Fruit fly (Drosophila melanogaster) whole organism, embryonic: ENCODE measurements around the gene CG9961.

Experiments used
- ATbp ChIP-seq: fragments of 200-800 bp; sonication (Bioruptor generic); optimal IDR thresholded peaks from 2 replicates; lab custom pipeline; 2017; ENCODE audit warnings: missing biosample characterization, mild to moderate bottlenecking, missing genetic modification characterization, missing genetic modification reagents
- Ada2b ChIP-seq: fragments of 200-800 bp; sonication (Bioruptor generic); IDR thresholded peaks from 2 replicates; pipeline ENCODE4 v1.3.6; 2022; ENCODE audit warnings: missing biosample characterization, missing genetic modification characterization
- Aef1 ChIP-seq: fragments of 200-800 bp; sonication (Bioruptor generic); IDR thresholded peaks from 3 replicates; pipeline ENCODE4 v1.3.6; 2022; ENCODE audit warnings: missing biosample characterization, missing genetic modification characterization
- Antp ChIP-seq: fragments of 200-800 bp; sonication (Bioruptor generic); optimal IDR thresholded peaks from 3 replicates; lab custom pipeline; 2016; ENCODE audit warnings: missing biosample characterization, missing genetic modification characterization
- Atf-2 ChIP-seq: fragments of 200-800 bp; sonication (Bioruptor generic); optimal IDR thresholded peaks from 2 replicates; lab custom pipeline; 2016; ENCODE audit warnings: missing biosample characterization, missing genetic modification characterization
- CG10654 ChIP-seq: fragments of 200-800 bp; sonication (Bioruptor generic); optimal IDR thresholded peaks from 2 replicates; lab custom pipeline; 2016; ENCODE audit warnings: missing biosample characterization, missing genetic modification characterization
- CG11247 ChIP-seq: fragments of 200-800 bp; sonication (Bioruptor generic); IDR thresholded peaks from 2 replicates; pipeline ENCODE4 v1.3.6; 2022; ENCODE audit warnings: missing biosample characterization, missing genetic modification characterization
- CG14667 ChIP-seq: fragments of 200-800 bp; sonication (Bioruptor generic); IDR thresholded peaks from 2 replicates; pipeline ENCODE4 v1.3.6; 2022; ENCODE audit warnings: missing biosample characterization, missing genetic modification characterization
- CG15269 ChIP-seq: fragments of 200-800 bp; sonication (Bioruptor generic); optimal IDR thresholded peaks from 2 replicates; lab custom pipeline; 2018; ENCODE audit warnings: missing biosample characterization, mild to moderate bottlenecking, missing genetic modification characterization, moderate library complexity
- CG18262 ChIP-seq: fragments of 200-800 bp; optimal IDR thresholded peaks from 3 replicates; lab custom pipeline; 2019; ENCODE audit warnings: missing biosample characterization, mild to moderate bottlenecking, missing genetic modification characterization, moderate library complexity
- CG30020 ChIP-seq: fragments of 200-800 bp; optimal IDR thresholded peaks from 2 replicates; lab custom pipeline; 2019; ENCODE audit warnings: missing biosample characterization, mild to moderate bottlenecking, missing genetic modification characterization, moderate library complexity
- CG31365 ChIP-seq: fragments of 200-800 bp; sonication (Bioruptor generic); optimal IDR thresholded peaks from 2 replicates; lab custom pipeline; 2018; ENCODE audit warnings: missing biosample characterization, mild to moderate bottlenecking, missing genetic modification characterization
- CG3407 ChIP-seq: fragments of 200-800 bp; sonication (Bioruptor generic); optimal IDR thresholded peaks from 2 replicates; lab custom pipeline; 2018; ENCODE audit warnings: missing biosample characterization, mild to moderate bottlenecking, missing genetic modification characterization
- CG42726 ChIP-seq: fragments of 200-800 bp; sonication (Bioruptor generic); IDR thresholded peaks from 2 replicates; pipeline ENCODE4 v1.3.6; 2022; ENCODE audit warnings: missing biosample characterization, missing genetic modification characterization; ENCODE audit not compliant: partially characterized antibody
- CG4360 ChIP-seq: fragments of 200-800 bp; sonication (Bioruptor generic); IDR thresholded peaks from 2 replicates; pipeline ENCODE4 v1.3.6; 2022; ENCODE audit warnings: missing biosample characterization, missing genetic modification characterization
- CG6272 ChIP-seq: fragments of 200-800 bp; sonication (Bioruptor generic); IDR thresholded peaks from 2 replicates; pipeline ENCODE4 v1.3.6; 2022; ENCODE audit warnings: missing biosample characterization, missing genetic modification characterization
- CG6654 ChIP-seq: fragments of 200-800 bp; sonication (Bioruptor generic); optimal IDR thresholded peaks from 2 replicates; lab custom pipeline; 2017; ENCODE audit warnings: missing biosample characterization, mild to moderate bottlenecking, missing genetic modification characterization
- CG8089 ChIP-seq: fragments of 200-800 bp; sonication (Bioruptor generic); optimal IDR thresholded peaks from 3 replicates; lab custom pipeline; 2016; ENCODE audit warnings: missing biosample characterization, missing genetic modification characterization
- CG8478 ChIP-seq: fragments of >200 bp; optimal IDR thresholded peaks from 2 replicates; lab custom pipeline; 2018
- CG9215 ChIP-seq: fragments of 200-800 bp; sonication (Bioruptor generic); IDR thresholded peaks from 2 replicates; pipeline ENCODE4 v1.3.6; 2022; ENCODE audit warnings: missing biosample characterization, missing genetic modification characterization
- CG9727 ChIP-seq: fragments of 200-800 bp; sonication (Bioruptor generic); optimal IDR thresholded peaks from 3 replicates; lab custom pipeline; 2017; ENCODE audit warnings: missing biosample characterization, mild to moderate bottlenecking, missing genetic modification characterization
- D19A ChIP-seq: fragments of 200-800 bp; optimal IDR thresholded peaks from 3 replicates; lab custom pipeline; 2019; ENCODE audit warnings: missing biosample characterization, mild to moderate bottlenecking, missing genetic modification characterization, moderate library complexity
- Dll ChIP-seq: fragments of 200-800 bp; sonication (Bioruptor generic); IDR thresholded peaks from 4 replicates; pipeline ENCODE4 v1.3.6; 2022; ENCODE audit warnings: missing biosample characterization, missing genetic modification characterization; ENCODE audit not compliant: partially characterized antibody
- HLH54F ChIP-seq: fragments of 200-800 bp; sonication (Bioruptor generic); optimal IDR thresholded peaks from 3 replicates; lab custom pipeline; 2016; ENCODE audit warnings: missing biosample characterization, missing genetic modification characterization
- Jarid2 ChIP-seq: fragments of 200-800 bp; sonication (Bioruptor generic); optimal IDR thresholded peaks from 3 replicates; lab custom pipeline; 2017; ENCODE audit warnings: mild to moderate bottlenecking, missing biosample characterization, missing genetic modification reagents, missing genetic modification characterization
- Pdp1 ChIP-seq, 2 experiments: fragments of 200-800 bp; sonication (Bioruptor generic); optimal IDR thresholded peaks; 3 replicates each; lab custom pipeline; 2016; ENCODE audit warnings: missing biosample characterization in 2 of 2, missing genetic modification characterization in 2 of 2, mild to moderate bottlenecking in 1 of 2, moderate library complexity in 1 of 2
- Ptx1 ChIP-seq: fragments of 200-800 bp; sonication (Bioruptor generic); IDR thresholded peaks from 2 replicates; pipeline ENCODE4 v1.3.6; 2022; ENCODE audit warnings: missing biosample characterization, missing genetic modification characterization
- Rfx ChIP-seq: fragments of 200-800 bp; sonication (Bioruptor generic); IDR thresholded peaks from 2 replicates; pipeline ENCODE4 v1.3.6; 2022; ENCODE audit warnings: missing biosample characterization, missing genetic modification characterization
- Ssrp ChIP-seq: fragments of 200-800 bp; sonication (Bioruptor generic); optimal IDR thresholded peaks from 2 replicates; lab custom pipeline; 2018; ENCODE audit warnings: missing biosample characterization, mild to moderate bottlenecking, missing genetic modification characterization, moderate library complexity
- TFAM ChIP-seq: fragments of 200-800 bp; sonication (Bioruptor generic); optimal IDR thresholded peaks from 2 replicates; lab custom pipeline; 2017; ENCODE audit warnings: missing biosample characterization, missing genetic modification characterization, inconsistent platforms
- abd-A ChIP-seq: fragments of 200-800 bp; sonication (Bioruptor generic); optimal IDR thresholded peaks from 3 replicates; lab custom pipeline; 2019; ENCODE audit warnings: missing biosample characterization, mild to moderate bottlenecking, missing genetic modification characterization, moderate library complexity
- bab2 ChIP-seq: fragments of 200-800 bp; sonication (Bioruptor generic); optimal IDR thresholded peaks from 2 replicates; lab custom pipeline; 2016; ENCODE audit warnings: missing biosample characterization, missing genetic modification characterization
- cas ChIP-seq: fragments of 200-800 bp; sonication (Bioruptor generic); IDR thresholded peaks from 2 replicates; pipeline ENCODE4 v1.3.6; 2022; ENCODE audit warnings: missing biosample characterization, missing genetic modification characterization
- chinmo ChIP-seq: fragments of 200-800 bp; sonication (Bioruptor generic); IDR thresholded peaks from 4 replicates; pipeline ENCODE4 v1.3.6; 2022; ENCODE audit warnings: missing biosample characterization, missing genetic modification characterization; ENCODE audit not compliant: partially characterized antibody
- crp ChIP-seq, 2 experiments: fragments of 200-800 bp; sonication (Bioruptor generic); optimal IDR thresholded peaks; 2 replicates in 1 of 2; 3 replicates in 1 of 2; lab custom pipeline; 2017; ENCODE audit warnings: missing biosample characterization in 2 of 2, missing genetic modification characterization in 2 of 2, mild to moderate bottlenecking in 1 of 2, moderate library complexity in 1 of 2
- dysf ChIP-seq: fragments of 200-800 bp; sonication (Bioruptor generic); IDR thresholded peaks from 3 replicates; pipeline ENCODE4 v1.3.6; 2022; ENCODE audit warnings: missing biosample characterization, missing genetic modification characterization
- ems ChIP-seq: fragments of 200-800 bp; sonication (Bioruptor generic); optimal IDR thresholded peaks from 3 replicates; lab custom pipeline; 2016; ENCODE audit warnings: missing biosample characterization, missing genetic modification characterization
- fru ChIP-seq: fragments of >200 bp; optimal IDR thresholded peaks from 2 replicates; lab custom pipeline; 2017
- gce ChIP-seq: fragments of 200-800 bp; sonication (Bioruptor generic); IDR thresholded peaks from 3 replicates; pipeline ENCODE4 v1.3.6; 2022; ENCODE audit warnings: missing biosample characterization, missing genetic modification characterization
- grau ChIP-seq: fragments of 200-800 bp; optimal IDR thresholded peaks from 3 replicates; lab custom pipeline; 2019; ENCODE audit warnings: missing biosample characterization, mild to moderate bottlenecking, missing genetic modification characterization, moderate library complexity
- gt ChIP-seq: fragments of 200-800 bp; sonication (Bioruptor generic); IDR thresholded peaks from 2 replicates; pipeline ENCODE4 v1.3.6; 2022; ENCODE audit warnings: missing biosample characterization, missing genetic modification characterization
- ind ChIP-seq: fragments of 200-800 bp; sonication (Bioruptor generic); optimal IDR thresholded peaks from 3 replicates; lab custom pipeline; 2016; ENCODE audit warnings: missing biosample characterization, missing genetic modification characterization
- pzg ChIP-seq: fragments of 200-800 bp; sonication (Bioruptor generic); optimal IDR thresholded peaks from 3 replicates; lab custom pipeline; 2018; ENCODE audit warnings: missing biosample characterization, mild to moderate bottlenecking, missing genetic modification characterization, moderate library complexity
- shn ChIP-seq: fragments of 200-800 bp; sonication (Bioruptor generic); optimal IDR thresholded peaks from 3 replicates; lab custom pipeline; 2016; ENCODE audit warnings: missing biosample characterization, missing genetic modification characterization
- slbo ChIP-seq: fragments of 200-800 bp; sonication (Bioruptor generic); IDR thresholded peaks from 2 replicates; pipeline ENCODE4 v1.3.6; 2022; ENCODE audit warnings: missing biosample characterization, missing genetic modification characterization
- so ChIP-seq: fragments of 200-800 bp; sonication (Bioruptor generic); IDR thresholded peaks from 3 replicates; pipeline ENCODE4 v1.3.6; 2022; ENCODE audit warnings: missing biosample characterization, missing genetic modification characterization
- sqz ChIP-seq: fragments of 200-800 bp; sonication (Bioruptor generic); optimal IDR thresholded peaks from 3 replicates; lab custom pipeline; 2018; ENCODE audit warnings: missing biosample characterization, mild to moderate bottlenecking, missing genetic modification characterization
- sug ChIP-seq: fragments of 200-800 bp; optimal IDR thresholded peaks from 2 replicates; lab custom pipeline; 2019; ENCODE audit warnings: missing biosample characterization, mild to moderate bottlenecking, missing genetic modification characterization, moderate library complexity
- toy ChIP-seq: fragments of 200-800 bp; sonication (Bioruptor generic); IDR thresholded peaks from 2 replicates; pipeline ENCODE4 v1.3.6; 2022; ENCODE audit warnings: missing biosample characterization, missing genetic modification characterization
- zfh2 ChIP-seq: fragments of 200-800 bp; sonication (Bioruptor generic); optimal IDR thresholded peaks from 2 replicates; lab custom pipeline; 2016; ENCODE audit warnings: missing biosample characterization, missing genetic modification characterization

Gene CG9961

DNA sequence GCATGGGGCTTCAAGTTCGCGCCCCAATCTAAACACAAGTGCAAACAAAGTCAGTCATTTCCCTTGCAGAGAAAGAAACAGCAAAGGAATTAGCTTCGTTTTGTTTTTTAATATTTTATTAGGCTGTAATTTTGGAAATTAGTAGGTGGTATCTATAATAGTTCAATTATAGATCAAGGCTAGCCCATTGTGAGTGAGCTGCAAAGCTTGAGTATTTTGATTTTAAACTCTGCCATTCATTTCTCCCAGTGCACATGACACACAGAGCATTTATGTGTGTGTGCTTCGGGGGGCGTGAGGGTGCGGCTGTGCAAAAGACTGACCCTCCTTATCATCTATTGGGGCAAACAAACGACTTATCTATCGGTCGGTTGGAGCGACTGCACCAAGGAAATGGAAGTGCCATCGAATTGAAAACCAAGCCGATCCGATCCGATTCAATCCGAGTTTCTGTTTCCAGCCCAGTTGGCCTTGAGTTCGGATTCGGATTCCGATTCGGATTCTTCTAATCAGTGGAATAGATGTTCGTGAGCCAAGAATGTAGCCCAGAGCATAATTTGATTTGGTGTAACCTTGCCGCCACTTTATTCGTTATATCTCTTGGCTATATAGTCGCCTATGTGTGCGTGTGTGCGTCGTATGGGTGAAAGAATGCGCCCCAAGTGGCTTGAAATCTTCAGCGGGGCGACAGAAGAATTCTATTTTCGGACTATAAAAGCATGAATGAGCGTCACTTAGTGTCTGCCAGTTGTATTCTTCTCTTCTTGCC, 13.2 kb downstream of the CG9961 start (continued):
- TF ChIP-seq dysf (GFP tag; lab: Robert Waterston, UW) (peak; percentile 39; the same call in 1 of the 3 replicates), Ptx1 (GFP tag; lab: Robert Waterston, UW) (peak; percentile 43), gt (GFP tag; lab: Robert Waterston, UW) (no peak), CG10654 (no peak), CG8478 (lab: Kevin White, UChicago) (no peak), fru (lab: Kevin White, UChicago) (no peak), HLH54F (GFP tag; lab: Kevin White, UChicago) (no peak), CG14667 (peak; percentile 55; the same call in 1 of the 2 replicates), CG4360 (GFP tag; lab: Robert Waterston, UW) (no peak), Aef1 (0 out of 3 replicates have a peak, but pooled peaks have one; percentile 25), CG6272 (GFP tag; lab: Robert Waterston, UW) (no peak), CG11247 (no peak), Ssrp (no peak), cas (GFP tag; lab: Robert Waterston, UW) (no peak), CG8089 (GFP tag; lab: Kevin White, UChicago) (no peak), sqz (GFP tag; lab: Kevin White, UChicago) (no peak), chinmo (GFP tag; lab: Robert Waterston, UW) (0 out of 4 replicates have a peak, but pooled peaks have one; percentile 68), CG9727 (GFP tag; lab: Kevin White, UChicago) (no peak), CG31365 (tag; lab: Kevin White, UChicago) (no peak), CG42726 (GFP tag; lab: Robert Waterston, UW) (no peak), grau (peak; percentile 29), shn (GFP tag; lab: Kevin White, UChicago) (no peak), Atf-2 (GFP tag; lab: Kevin White, UChicago) (no peak), Dll (GFP tag; lab: Robert Waterston, UW) (no peak), ATbp (GFP tag; lab: Kevin White, UChicago) (peak; percentile 20), Ada2b (GFP tag; lab: Robert Waterston, UW) (no peak), D19A (no peak), ind (GFP tag; lab: Kevin White, UChicago) (peak; percentile 40), pzg (GFP tag; lab: Kevin White, UChicago) (no peak), CG15269 (tag; lab: Kevin White, UChicago) (peak; percentile 50), sug (tag; lab: Kevin White, UChicago) (peak; percentile 35), Rfx (GFP tag; lab: Robert Waterston, UW) (0 out of 2 replicates have a peak, but pooled peaks have one; percentile 27), TFAM (GFP tag; lab: Kevin White, UChicago) (no peak), crp (GFP tag; optimal IDR thresholded peaks at IDR 0.05; lab: Kevin White, UChicago) (peak in 1 of 2 experiments; percentile 8), gce (GFP tag; lab: Robert Waterston, UW) (0 out of 3 replicates have a peak, but pooled peaks have one; percentile 34), Antp (peak; percentile 26), CG30020 (tag; lab: Kevin White, UChicago) (no peak), Pdp1 (GFP tag; optimal IDR thresholded peaks at IDR 0.05; lab: Kevin White, UChicago) (peak in 1 of 2 experiments; percentile 68), abd-A (tag; lab: Kevin White, UChicago) (no peak), so (GFP tag; lab: Robert Waterston, UW) (0 out of 3 replicates have a peak, but pooled peaks have one; percentile 41), CG6654 (no peak), CG9215 (no peak; the same call in 1 of the 2 replicates), toy (GFP tag; lab: Robert Waterston, UW) (no peak), bab2 (peak; percentile 27), CG3407 (no peak), Jarid2 (GFP tag; lab: Kevin White, UChicago) (no peak), zfh2 (GFP tag; lab: Kevin White, UChicago) (no peak), CG18262 (tag; lab: Kevin White, UChicago) (peak; percentile 38), ems (GFP tag; lab: Kevin White, UChicago) (peak; percentile 23), slbo (peak; percentile 52; the same call in 1 of the 2 replicates)
